Worm (Caenorhabditis elegans) whole organism, late embryonic: ENCODE results near the gene tsfm-1.

Source experiments
- C08G9.2 ChIP-seq: sonication (generic microtip); optimal IDR thresholded peaks from 2 replicates; lab custom pipeline; 2016; ENCODE audit warnings: mild to moderate bottlenecking, missing genetic modification characterization, moderate library complexity, missing compliant biosample characterization
- C38D4.7 ChIP-seq: fragments of 200-800 bp; sonication (Bioruptor generic); optimal IDR thresholded peaks from 2 replicates; lab custom pipeline; 2018; ENCODE audit warnings: mild to moderate bottlenecking, missing genetic modification characterization, moderate library complexity, missing compliant biosample characterization
- F13H6.1 ChIP-seq: sonication (generic microtip); optimal IDR thresholded peaks from 2 replicates; lab custom pipeline; 2016; ENCODE audit warnings: missing genetic modification characterization, missing compliant biosample characterization
- T23F11.4 ChIP-seq: fragments of 200-800 bp; sonication (Bioruptor generic); optimal IDR thresholded peaks from 2 replicates; lab custom pipeline; 2018; ENCODE audit warnings: mild to moderate bottlenecking, missing genetic modification characterization, missing compliant biosample characterization
- ahr-1 ChIP-seq: sonication (generic microtip); optimal IDR thresholded peaks from 2 replicates; lab custom pipeline; 2016; ENCODE audit warnings: missing genetic modification characterization, missing compliant biosample characterization
- ama-1 ChIP-seq: fragments of 150-350 bp; optimal IDR thresholded peaks from 2 replicates; lab custom pipeline; 2014
- ceh-24 ChIP-seq: sonication (generic microtip); optimal IDR thresholded peaks from 2 replicates; lab custom pipeline; 2016; ENCODE audit warnings: mild to moderate bottlenecking, missing genetic modification characterization, missing compliant biosample characterization
- ceh-31 ChIP-seq: sonication (generic microtip); optimal IDR thresholded peaks from 2 replicates; lab custom pipeline; 2016; ENCODE audit warnings: missing genetic modification characterization, missing compliant biosample characterization
- ceh-34 ChIP-seq: sonication (generic microtip); optimal IDR thresholded peaks from 2 replicates; lab custom pipeline; 2016; ENCODE audit warnings: mild to moderate bottlenecking, missing genetic modification characterization, missing compliant biosample characterization
- ceh-48 ChIP-seq: sonication (generic microtip); optimal IDR thresholded peaks from 2 replicates; lab custom pipeline; 2016; ENCODE audit warnings: missing genetic modification characterization, inconsistent platforms, missing compliant biosample characterization
- ceh-6 ChIP-seq: fragments of 200-800 bp; sonication (Bioruptor generic); optimal IDR thresholded peaks from 2 replicates; lab custom pipeline; 2018; ENCODE audit warnings: mild to moderate bottlenecking, missing genetic modification characterization, missing compliant biosample characterization
- che-1 ChIP-seq: sonication (generic microtip); optimal IDR thresholded peaks from 2 replicates; lab custom pipeline; 2016; ENCODE audit warnings: mild to moderate bottlenecking, missing genetic modification characterization, missing compliant biosample characterization
- dmd-4 ChIP-seq: sonication (generic microtip); optimal IDR thresholded peaks from 2 replicates; lab custom pipeline; 2016; ENCODE audit warnings: borderline replicate concordance, missing genetic modification characterization, missing compliant biosample characterization
- elt-2 ChIP-seq: sonication (generic microtip); optimal IDR thresholded peaks from 2 replicates; lab custom pipeline; 2016; ENCODE audit warnings: missing genetic modification reagents, missing genetic modification characterization, missing compliant biosample characterization
- eyg-1 ChIP-seq: sonication (generic microtip); optimal IDR thresholded peaks from 2 replicates; lab custom pipeline; 2016; ENCODE audit warnings: missing genotype, missing genetic modification characterization, missing compliant biosample characterization
- gmeb-2 ChIP-seq: sonication (generic microtip); optimal IDR thresholded peaks from 2 replicates; lab custom pipeline; 2016; ENCODE audit warnings: missing genetic modification characterization, inconsistent platforms, missing compliant biosample characterization
- hlh-30 ChIP-seq: sonication (generic microtip); optimal IDR thresholded peaks from 2 replicates; lab custom pipeline; 2017; ENCODE audit warnings: antibody characterized with exemption, missing genetic modification characterization, missing compliant biosample characterization; ENCODE audit not compliant: insufficient read depth
- hlh-6 ChIP-seq: sonication (generic microtip); optimal IDR thresholded peaks from 2 replicates; lab custom pipeline; 2016; ENCODE audit warnings: missing genotype, missing genetic modification characterization, missing compliant biosample characterization
- lim-6 ChIP-seq: sonication (generic microtip); optimal IDR thresholded peaks from 2 replicates; lab custom pipeline; 2016; ENCODE audit warnings: missing genetic modification characterization, missing compliant biosample characterization
- lin-11 ChIP-seq: fragments of 200-800 bp; sonication (Bioruptor generic); optimal IDR thresholded peaks from 2 replicates; lab custom pipeline; 2018; ENCODE audit warnings: mild to moderate bottlenecking, missing genetic modification characterization, missing compliant biosample characterization
- madf-2 ChIP-seq: sonication (generic microtip); optimal IDR thresholded peaks from 2 replicates; lab custom pipeline; 2017; ENCODE audit warnings: missing genetic modification characterization, missing compliant biosample characterization
- nfya-1 ChIP-seq: sonication (generic microtip); optimal IDR thresholded peaks from 2 replicates; lab custom pipeline; 2017; ENCODE audit warnings: missing genetic modification characterization, mild to moderate bottlenecking, missing compliant biosample characterization, antibody characterized with exemption, moderate library complexity
- pag-3 ChIP-seq: sonication (generic microtip); optimal IDR thresholded peaks from 2 replicates; lab custom pipeline; 2016; ENCODE audit warnings: missing compliant biosample characterization, missing genetic modification characterization, borderline replicate concordance
- pax-1 ChIP-seq: fragments of 150-350 bp; optimal IDR thresholded peaks from 2 replicates; lab custom pipeline; 2014; ENCODE audit warnings: missing biosample characterization, missing genetic modification characterization
- pha-4 ChIP-seq: fragments of 150-350 bp; optimal IDR thresholded peaks from 2 replicates; lab custom pipeline; 2018; ENCODE audit warnings: missing biosample characterization, missing genetic modification reagents, missing genetic modification characterization
- pqm-1 ChIP-seq: sonication (generic microtip); optimal IDR thresholded peaks from 2 replicates; lab custom pipeline; 2016; ENCODE audit warnings: missing genetic modification characterization, missing compliant biosample characterization
- pros-1 ChIP-seq: fragments of 150-350 bp; optimal IDR thresholded peaks from 2 replicates; lab custom pipeline; 2014; ENCODE audit warnings: missing biosample characterization, missing genetic modification reagents, missing genetic modification characterization
- ref-2 ChIP-seq: sonication (generic microtip); optimal IDR thresholded peaks from 2 replicates; lab custom pipeline; 2016; ENCODE audit warnings: missing genetic modification characterization, missing compliant biosample characterization
- sdc-2 ChIP-seq: sonication (generic microtip); optimal IDR thresholded peaks from 2 replicates; lab custom pipeline; 2016; ENCODE audit warnings: missing genotype, missing genetic modification characterization, missing compliant biosample characterization
- sox-2 ChIP-seq: fragments of 200-800 bp; sonication (Bioruptor generic); IDR thresholded peaks from 2 replicates; pipeline ENCODE4 v1.3.6; 2022; ENCODE audit warnings: missing genetic modification reagents, missing genetic modification characterization, missing compliant biosample characterization
- sox-4 ChIP-seq: sonication (generic microtip); optimal IDR thresholded peaks from 2 replicates; lab custom pipeline; 2017; ENCODE audit warnings: mild to moderate bottlenecking, missing genetic modification characterization, inconsistent platforms, missing compliant biosample characterization
- tbx-2 ChIP-seq: sonication (generic microtip); optimal IDR thresholded peaks from 2 replicates; lab custom pipeline; 2016; ENCODE audit warnings: missing genetic modification characterization, missing compliant biosample characterization
- tbx-7 ChIP-seq: sonication (generic microtip); optimal IDR thresholded peaks from 2 replicates; lab custom pipeline; 2016; ENCODE audit warnings: missing genotype, missing genetic modification characterization, missing compliant biosample characterization

tsfm-1 gene

DNA sequence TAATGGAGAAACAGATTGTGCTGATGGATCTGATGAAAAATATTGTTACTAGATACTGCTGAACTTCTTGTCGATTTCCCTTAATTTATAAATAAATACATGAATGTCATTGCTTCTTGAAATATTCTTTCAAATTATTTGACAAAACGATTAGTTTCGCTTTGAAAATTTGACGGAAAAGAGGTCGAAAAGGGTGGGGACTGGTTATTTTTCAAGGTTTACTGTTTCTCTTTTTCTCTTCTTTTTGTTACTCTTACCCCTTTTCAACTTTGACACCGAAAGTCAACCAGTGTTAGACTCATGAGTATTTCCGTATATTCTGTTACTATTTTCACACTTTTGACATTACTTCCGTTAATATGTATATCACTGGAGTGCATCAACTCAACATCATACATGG lies 16.0 kb downstream of the tsfm-1 start, which contains the start of gene T04H1.12:
TSS of gene T04H1.12 (plus strand) at position 301 of the 400 bp plus-strand sequence.
- TF ChIP-seq che-1 (tag; lab: Kevin White, UChicago) = no peak
- no peak for TF ChIP-seq C08G9.2
- no peak for TF ChIP-seq pag-3

- no peak for TF ChIP-seq hlh-30 (tag; lab: Kevin White, UChicago)
- no peak for TF ChIP-seq elt-2 (tag; lab: Kevin White, UChicago)
- no peak for TF ChIP-seq eyg-1 (tag; lab: Kevin White, UChicago)
- TF ChIP-seq C38D4.7 = no peak
- TF ChIP-seq ahr-1 (tag; lab: Kevin White, UChicago) = no peak
- no peak for TF ChIP-seq T23F11.4
- TF ChIP-seq tbx-7 = no peak
- no peak for TF ChIP-seq ama-1 (lab: Kevin White, UChicago)
- no peak for TF ChIP-seq tbx-2 (tag; lab: Kevin White, UChicago)
- TF ChIP-seq sox-2 (GFP tag; lab: Robert Waterston, UW) = no peak
- TF ChIP-seq pros-1 (tag; lab: Kevin White, UChicago) = no peak
- TF ChIP-seq sox-4 (tag; lab: Kevin White, UChicago) = no peak
- TF ChIP-seq nfya-1 (tag; lab: Kevin White, UChicago) = no peak
- no peak for TF ChIP-seq lin-11 (tag; lab: Kevin White, UChicago)
- TF ChIP-seq ceh-24 (tag; lab: Kevin White, UChicago) = no peak
- no peak for TF ChIP-seq madf-2 (tag; lab: Kevin White, UChicago)
Measured at ce11 chrV:12252272-12252671, 19.1 kb downstream of the tsfm-1 start, which contains the start of gene lrx-1. lrx-1 (plus strand) TSS chrV:12252572.

ce11 chrV:12251041-12251440 lies 20.3 kb downstream of the tsfm-1 start, which contains the start of gene T04H1.5:
T04H1.5 (plus strand) TSS chrV:12251341.
- TF ChIP-seq pqm-1 (no peak), lin-11 (tag; lab: Kevin White, UChicago) (no peak), hlh-6 (tag; lab: Kevin White, UChicago) (no peak), sdc-2 (no peak), pros-1 (tag; lab: Kevin White, UChicago) (no peak), gmeb-2 (tag; lab: Kevin White, UChicago) (no peak), F13H6.1 (tag; lab: Kevin White, UChicago) (no peak), pax-1 (tag; lab: Kevin White, UChicago) (no peak), ahr-1 (tag; lab: Kevin White, UChicago) (no peak), lim-6 (tag; lab: Kevin White, UChicago) (no peak), ceh-6 (GFP tag; lab: Kevin White, UChicago) (no peak), madf-2 (tag; lab: Kevin White, UChicago) (no peak), ref-2 (tag; lab: Kevin White, UChicago) (no peak), eyg-1 (tag; lab: Kevin White, UChicago) (no peak), ceh-31 (tag; lab: Kevin White, UChicago) (no peak), dmd-4 (no peak), pha-4 (tag; lab: Kevin White, UChicago) (no peak), C38D4.7 (no peak)

ce11 chrV:12245777-12246452 lies 25.4 kb downstream of the tsfm-1 start:
- TF ChIP-seq ceh-34 (tag; lab: Kevin White, UChicago) (no peak), ceh-48 (tag; lab: Kevin White, UChicago) (peak; percentile 1)
